Fruit fly (Drosophila melanogaster) whole organism, embryonic: ENCODE data around the gene CG32388.
A peak's percentile ranks its signal among the peaks of the same experiment; 100 is the strongest.

Experiments
- Aef1 ChIP-seq: fragments of 200-800 bp; sonication (Bioruptor generic); IDR thresholded peaks from 3 replicates; pipeline ENCODE4 v1.3.6; 2022; ENCODE audit warnings: missing biosample characterization, missing genetic modification characterization
- CG10147 ChIP-seq: fragments of 200-800 bp; sonication (Bioruptor generic); optimal IDR thresholded peaks from 2 replicates; lab custom pipeline; 2019; ENCODE audit warnings: missing biosample characterization, mild to moderate bottlenecking, missing genetic modification characterization, moderate library complexity
- CG1024 ChIP-seq: fragments of 200-800 bp; sonication (Bioruptor generic); IDR thresholded peaks from 2 replicates; pipeline ENCODE4 v1.3.6; 2022; ENCODE audit warnings: missing biosample characterization, missing genetic modification characterization
- CG12659 ChIP-seq: fragments of 200-800 bp; sonication (Bioruptor generic); optimal IDR thresholded peaks from 3 replicates; lab custom pipeline; 2017; ENCODE audit warnings: mild to moderate bottlenecking, missing biosample characterization, missing genetic modification reagents, missing genetic modification characterization
- CG12942 ChIP-seq: fragments of 200-800 bp; sonication (Bioruptor generic); optimal IDR thresholded peaks from 3 replicates; lab custom pipeline; 2016; ENCODE audit warnings: missing biosample characterization, missing genetic modification characterization
- CG13296 ChIP-seq: fragments of 200-800 bp; sonication (Bioruptor generic); optimal IDR thresholded peaks from 3 replicates; lab custom pipeline; 2018; ENCODE audit warnings: missing biosample characterization, mild to moderate bottlenecking, missing genetic modification characterization
- CG13424 ChIP-seq: fragments of 200-800 bp; sonication (Bioruptor generic); optimal IDR thresholded peaks from 2 replicates; lab custom pipeline; 2019; ENCODE audit warnings: missing biosample characterization, mild to moderate bottlenecking, missing genetic modification characterization, moderate library complexity
- CG1647 ChIP-seq: fragments of 200-800 bp; sonication (Bioruptor generic); optimal IDR thresholded peaks from 3 replicates; lab custom pipeline; 2016; ENCODE audit warnings: missing biosample characterization, missing genetic modification characterization
- CG17385 ChIP-seq: fragments of 200-800 bp; sonication (Bioruptor generic); optimal IDR thresholded peaks from 3 replicates; lab custom pipeline; 2018; ENCODE audit warnings: missing biosample characterization, mild to moderate bottlenecking, missing genetic modification characterization
- CG17568 ChIP-seq: fragments of 200-800 bp; sonication (Bioruptor generic); optimal IDR thresholded peaks from 2 replicates; lab custom pipeline; 2018; ENCODE audit warnings: missing biosample characterization, mild to moderate bottlenecking, missing genetic modification characterization, moderate library complexity
- CG18619 ChIP-seq: fragments of 200-800 bp; sonication (Bioruptor generic); optimal IDR thresholded peaks from 3 replicates; lab custom pipeline; 2017; ENCODE audit warnings: missing biosample characterization, mild to moderate bottlenecking, missing genetic modification characterization
- CG3726 ChIP-seq: fragments of 200-800 bp; sonication (Bioruptor generic); IDR thresholded peaks from 3 replicates; pipeline ENCODE4, ENCODE4 v1.3.6; 2022; ENCODE audit warnings: missing biosample characterization, missing genetic modification characterization
- CG4617 ChIP-seq: fragments of 200-800 bp; sonication (Bioruptor generic); optimal IDR thresholded peaks from 3 replicates; lab custom pipeline; 2016; ENCODE audit warnings: missing biosample characterization, missing genetic modification characterization, borderline replicate concordance
- CG9817 ChIP-seq: fragments of 200-800 bp; sonication (Bioruptor generic); optimal IDR thresholded peaks from 2 replicates; lab custom pipeline; 2018; ENCODE audit warnings: missing biosample characterization, mild to moderate bottlenecking, missing genetic modification characterization, moderate library complexity
- Dll ChIP-seq: fragments of 200-800 bp; sonication (Bioruptor generic); IDR thresholded peaks from 4 replicates; pipeline ENCODE4 v1.3.6; 2022; ENCODE audit warnings: missing biosample characterization, missing genetic modification characterization; ENCODE audit not compliant: partially characterized antibody
- Doc3 ChIP-seq: fragments of 200-800 bp; sonication (Bioruptor generic); IDR thresholded peaks from 3 replicates; pipeline ENCODE4 v1.3.6; 2022; ENCODE audit warnings: missing biosample characterization, missing genetic modification characterization; ENCODE audit not compliant: partially characterized antibody
- Dp ChIP-seq: fragments of 200-800 bp; sonication (Bioruptor generic); optimal IDR thresholded peaks from 2 replicates; lab custom pipeline; 2018; ENCODE audit warnings: missing biosample characterization, mild to moderate bottlenecking, missing genetic modification characterization, moderate library complexity
- Ets97D ChIP-seq: fragments of 200-800 bp; sonication (Bioruptor generic); optimal IDR thresholded peaks from 3 replicates; lab custom pipeline; 2016; ENCODE audit warnings: missing biosample characterization, missing genetic modification characterization
- HLH4C ChIP-seq: fragments of 200-800 bp; sonication (Bioruptor generic); IDR thresholded peaks from 3 replicates; pipeline ENCODE4 v1.3.6; 2022; ENCODE audit warnings: missing biosample characterization, missing genetic modification characterization; ENCODE audit not compliant: partially characterized antibody
- Kr ChIP-seq: fragments of 200-800 bp; sonication (Bioruptor generic); optimal IDR thresholded peaks from 2 replicates; lab custom pipeline; 2017; ENCODE audit warnings: missing biosample characterization, mild to moderate bottlenecking, missing genetic modification characterization
- Lim3 ChIP-seq: fragments of 200-800 bp; sonication (Bioruptor generic); IDR thresholded peaks from 2 replicates; pipeline ENCODE4 v1.3.6; 2022; ENCODE audit warnings: missing biosample characterization, missing genetic modification characterization
- Lpt ChIP-seq: fragments of >200 bp; optimal IDR thresholded peaks from 2 replicates; lab custom pipeline; 2018; ENCODE audit warnings: missing biosample characterization, missing genetic modification characterization
- MESR4 ChIP-seq: fragments of 200-800 bp; sonication (Bioruptor generic); optimal IDR thresholded peaks from 2 replicates; lab custom pipeline; 2018; ENCODE audit warnings: missing biosample characterization, mild to moderate bottlenecking, missing genetic modification characterization, moderate library complexity
- Myb ChIP-seq: fragments of 200-800 bp; sonication (Bioruptor generic); optimal IDR thresholded peaks from 2 replicates; lab custom pipeline; 2016; ENCODE audit warnings: missing biosample characterization, missing genetic modification characterization
- Nf-YC ChIP-seq: fragments of 200-800 bp; optimal IDR thresholded peaks from 3 replicates; lab custom pipeline; 2019; ENCODE audit warnings: missing biosample characterization, mild to moderate bottlenecking, missing genetic modification characterization, moderate library complexity
- Poxn ChIP-seq: fragments of 200-800 bp; sonication (Bioruptor generic); IDR thresholded peaks from 2 replicates; pipeline ENCODE4 v1.3.6; 2022; ENCODE audit warnings: missing biosample characterization, missing genetic modification characterization
- ara ChIP-seq: fragments of 200-800 bp; sonication (Bioruptor generic); IDR thresholded peaks from 2 replicates; pipeline ENCODE4 v1.3.6; 2022; ENCODE audit warnings: missing biosample characterization, missing genetic modification characterization
- ash1 ChIP-seq: fragments of 200-800 bp; sonication (Bioruptor generic); optimal IDR thresholded peaks from 2 replicates; lab custom pipeline; 2018; ENCODE audit warnings: missing biosample characterization, mild to moderate bottlenecking, missing genetic modification characterization
- bigmax ChIP-seq: fragments of 200-800 bp; sonication (Bioruptor generic); optimal IDR thresholded peaks from 2 replicates; lab custom pipeline; 2018; ENCODE audit warnings: missing biosample characterization, mild to moderate bottlenecking, missing genetic modification characterization
- bowl ChIP-seq: fragments of 200-800 bp; sonication (Bioruptor generic); IDR thresholded peaks from 2 replicates; pipeline ENCODE4 v1.3.6; 2022; ENCODE audit warnings: missing biosample characterization, missing genetic modification characterization
- cad ChIP-seq: fragments of >200 bp; optimal IDR thresholded peaks from 2 replicates; lab custom pipeline; 2017; ENCODE audit warnings: missing biosample characterization, missing genetic modification characterization
- en ChIP-seq: fragments of 200-800 bp; sonication (Bioruptor generic); optimal IDR thresholded peaks from 2 replicates; lab custom pipeline; 2016; ENCODE audit warnings: missing biosample characterization, missing genetic modification characterization
- ewg ChIP-seq: fragments of 200-800 bp; sonication (Bioruptor generic); optimal IDR thresholded peaks from 3 replicates; lab custom pipeline; 2017; ENCODE audit warnings: mild to moderate bottlenecking, missing biosample characterization, missing genetic modification reagents, missing genetic modification characterization
- gfzf ChIP-seq: fragments of 200-800 bp; sonication (Bioruptor generic); optimal IDR thresholded peaks from 2 replicates; lab custom pipeline; 2016; ENCODE audit warnings: missing biosample characterization, mild to moderate bottlenecking, missing genetic modification characterization, moderate library complexity
- gsb-n ChIP-seq: fragments of 200-800 bp; sonication (Bioruptor generic); optimal IDR thresholded peaks from 3 replicates; lab custom pipeline; 2018; ENCODE audit warnings: missing biosample characterization, mild to moderate bottlenecking, missing genetic modification characterization
- gt ChIP-seq: fragments of 200-800 bp; sonication (Bioruptor generic); IDR thresholded peaks from 2 replicates; pipeline ENCODE4 v1.3.6; 2022; ENCODE audit warnings: missing biosample characterization, missing genetic modification characterization
- hbn ChIP-seq: fragments of 200-800 bp; sonication (Bioruptor generic); IDR thresholded peaks from 2 replicates; pipeline ENCODE4 v1.3.6; 2022; ENCODE audit warnings: missing biosample characterization, missing genetic modification characterization; ENCODE audit not compliant: partially characterized antibody
- jumu ChIP-seq: fragments of 200-800 bp; sonication (Bioruptor generic); optimal IDR thresholded peaks from 3 replicates; lab custom pipeline; 2016; ENCODE audit warnings: missing biosample characterization, missing genetic modification characterization
- kay ChIP-seq: fragments of 200-800 bp; sonication (Bioruptor generic); optimal IDR thresholded peaks from 2 replicates; lab custom pipeline; 2016; ENCODE audit warnings: missing biosample characterization, missing genetic modification characterization
- mam ChIP-seq: fragments of 200-800 bp; sonication (Bioruptor generic); optimal IDR thresholded peaks from 3 replicates; lab custom pipeline; 2016; ENCODE audit warnings: missing biosample characterization, missing genetic modification characterization
- nau ChIP-seq: fragments of 200-800 bp; sonication (Bioruptor generic); optimal IDR thresholded peaks from 3 replicates; lab custom pipeline; 2017; ENCODE audit warnings: missing biosample characterization, mild to moderate bottlenecking, missing genetic modification characterization, missing genetic modification reagents
- pfk ChIP-seq: fragments of 200-800 bp; sonication (Bioruptor generic); optimal IDR thresholded peaks from 2 replicates; lab custom pipeline; 2018; ENCODE audit warnings: missing biosample characterization, mild to moderate bottlenecking, missing genetic modification characterization, moderate library complexity
- pho ChIP-seq: fragments of 200-800 bp; sonication (Bioruptor generic); optimal IDR thresholded peaks from 2 replicates; lab custom pipeline; 2016; ENCODE audit warnings: missing biosample characterization, missing genetic modification characterization
- pita ChIP-seq: fragments of 200-800 bp; sonication (Bioruptor generic); optimal IDR thresholded peaks from 2 replicates; lab custom pipeline; 2017; ENCODE audit warnings: missing biosample characterization, mild to moderate bottlenecking, missing genetic modification characterization
- scrt ChIP-seq: fragments of 200-800 bp; sonication (Bioruptor generic); optimal IDR thresholded peaks from 2 replicates; lab custom pipeline; 2018; ENCODE audit warnings: missing biosample characterization, mild to moderate bottlenecking, missing genetic modification characterization, moderate library complexity
- slbo ChIP-seq: fragments of 200-800 bp; sonication (Bioruptor generic); IDR thresholded peaks from 2 replicates; pipeline ENCODE4 v1.3.6; 2022; ENCODE audit warnings: missing biosample characterization, missing genetic modification characterization
- stc ChIP-seq: fragments of 200-800 bp; sonication (Bioruptor generic); IDR thresholded peaks from 2 replicates; pipeline ENCODE4 v1.3.6; 2022; ENCODE audit warnings: missing biosample characterization, missing genetic modification characterization
- tap ChIP-seq: fragments of 200-800 bp; optimal IDR thresholded peaks from 3 replicates; lab custom pipeline; 2019; ENCODE audit warnings: missing biosample characterization, mild to moderate bottlenecking, missing genetic modification characterization, moderate library complexity
- zfh2 ChIP-seq: fragments of 200-800 bp; sonication (Bioruptor generic); optimal IDR thresholded peaks from 2 replicates; lab custom pipeline; 2016; ENCODE audit warnings: missing biosample characterization, missing genetic modification characterization

Gene CG32388

dm6 chr3L:6979387-6980249 lies 4.8 kb downstream of the CG32388 start, which contains the start of gene Galphai (continued):
- peak; percentile 100 for TF ChIP-seq kay (GFP tag; lab: Kevin White, UChicago)
- TF ChIP-seq pfk (GFP tag; lab: Kevin White, UChicago) = no peak
- no peak for TF ChIP-seq Doc3 (GFP tag; lab: Robert Waterston, UW)
- TF ChIP-seq CG12659 (GFP tag; lab: Kevin White, UChicago) = peak; percentile 76
- no peak for TF ChIP-seq bigmax (GFP tag; lab: Kevin White, UChicago)
- TF ChIP-seq CG9817 = peak; percentile 28
- TF ChIP-seq Lpt = no peak
- peak; percentile 58 for TF ChIP-seq zfh2
- no peak for TF ChIP-seq HLH4C (GFP tag; lab: Robert Waterston, UW)
- TF ChIP-seq gfzf (GFP tag; lab: Kevin White, UChicago) = peak; percentile 100
- no peak for TF ChIP-seq ara (GFP tag; lab: Robert Waterston, UW)
- peak; percentile 98 for TF ChIP-seq pita (GFP tag; lab: Kevin White, UChicago)
- TF ChIP-seq Aef1 (GFP tag; lab: Robert Waterston, UW) = no peak
- TF ChIP-seq en (GFP tag; lab: Kevin White, UChicago) = no peak
- TF ChIP-seq Nf-YC (tag; lab: Kevin White, UChicago) = peak; percentile 69
- TF ChIP-seq CG18619 (GFP tag; lab: Kevin White, UChicago) = no peak
- no peak for TF ChIP-seq CG17385 (GFP tag; lab: Kevin White, UChicago)
- TF ChIP-seq CG1647 (GFP tag; lab: Kevin White, UChicago) = peak; percentile 19
- peak; percentile 91 for TF ChIP-seq CG4617 (GFP tag; lab: Kevin White, UChicago)
- peak; percentile 18 for TF ChIP-seq CG13424 (tag; lab: Kevin White, UChicago)
- no peak for TF ChIP-seq CG3726 (GFP tag; lab: Robert Waterston, UW)
- TF ChIP-seq cad (GFP tag; lab: Kevin White, UChicago) = no peak
- TF ChIP-seq ash1 = peak; percentile 24
- peak; percentile 33 for TF ChIP-seq tap (tag; lab: Kevin White, UChicago)
- no peak for TF ChIP-seq nau (GFP tag; lab: Kevin White, UChicago)
- TF ChIP-seq MESR4 (GFP tag; lab: Kevin White, UChicago) = peak; percentile 82
- no peak for TF ChIP-seq Kr
- peak; percentile 77 for TF ChIP-seq ewg (GFP tag; lab: Kevin White, UChicago)
- no peak for TF ChIP-seq CG1024 (GFP tag; lab: Robert Waterston, UW)
- no peak for TF ChIP-seq stc (GFP tag; lab: Robert Waterston, UW)
- peak; percentile 31 for TF ChIP-seq mam (GFP tag; lab: Kevin White, UChicago)
- TF ChIP-seq CG12942 (GFP tag; lab: Kevin White, UChicago) = peak; percentile 50
- TF ChIP-seq gsb-n (tag; lab: Kevin White, UChicago) = peak; percentile 66
- peak; percentile 75 for TF ChIP-seq jumu (GFP tag; lab: Kevin White, UChicago)
- peak; percentile 7 for TF ChIP-seq CG13296 (GFP tag; lab: Kevin White, UChicago)
- no peak for TF ChIP-seq Poxn
- peak; percentile 15; the same call in 1 of the 4 replicates for TF ChIP-seq Dll (GFP tag; lab: Robert Waterston, UW)
- TF ChIP-seq pho (GFP tag; lab: Kevin White, UChicago) = peak; percentile 46
- no peak for TF ChIP-seq hbn (GFP tag; lab: Robert Waterston, UW)
- peak; percentile 40 for TF ChIP-seq slbo (GFP tag; lab: Robert Waterston, UW)
- TF ChIP-seq gt (GFP tag; lab: Robert Waterston, UW) = no peak
- TF ChIP-seq bowl (GFP tag; lab: Robert Waterston, UW) = no peak
- peak; percentile 23 for TF ChIP-seq CG10147 (GFP tag; lab: Kevin White, UChicago)
- no peak for TF ChIP-seq scrt (GFP tag; lab: Kevin White, UChicago)
- no peak for TF ChIP-seq Lim3 (GFP tag; lab: Robert Waterston, UW)
- peak; percentile 95 for TF ChIP-seq Ets97D (GFP tag; lab: Kevin White, UChicago)
- peak; percentile 99 for TF ChIP-seq Dp
- no peak for TF ChIP-seq CG17568 (GFP tag; lab: Kevin White, UChicago)
- TF ChIP-seq Myb (GFP tag; lab: Kevin White, UChicago) = peak; percentile 80
